Fruit fly (Drosophila melanogaster): Measurements from ENCODE around the gene REG.

dm6 chrX:13230974-13231373 is 18.8 kb downstream of the REG start:
- TF ChIP-seq psq (optimal IDR thresholded peaks at IDR 0.05): no peak
- no peak for TF ChIP-seq EcR (GFP tag; optimal IDR thresholded peaks at IDR 0.05)
- no peak for TF ChIP-seq usp (GFP tag; optimal IDR thresholded peaks at IDR 0.05)
- no peak for TF ChIP-seq pan (optimal IDR thresholded peaks at IDR 0.05)
- TF ChIP-seq Dll (optimal IDR thresholded peaks at IDR 0.05): no peak
- no peak for TF ChIP-seq CG8478 (optimal IDR thresholded peaks at IDR 0.05)

All from whole organism.